Fruit fly (Drosophila melanogaster): ENCODE results near the gene Tom70.

The Tom70 gene

dm6 chr2L:12038177-12038581 lies at the start of gene Tom70:
Gene Tom70, minus strand, starts transcription at chr2L:12038511.
- TF ChIP-seq pan (optimal IDR thresholded peaks at IDR 0.05) = no peak
- no peak for TF ChIP-seq CG8478 (optimal IDR thresholded peaks at IDR 0.05)
- no peak for TF ChIP-seq Dll (optimal IDR thresholded peaks at IDR 0.05)
- no peak for TF ChIP-seq psq (optimal IDR thresholded peaks at IDR 0.05)
- no peak for TF ChIP-seq usp (GFP tag; optimal IDR thresholded peaks at IDR 0.05)
- TF ChIP-seq EcR (GFP tag; optimal IDR thresholded peaks at IDR 0.05) = no peak

- no peak for TF ChIP-seq Dll (optimal IDR thresholded peaks at IDR 0.05)
- TF ChIP-seq psq (optimal IDR thresholded peaks at IDR 0.05) = no peak
These were observed 49.1 kb upstream of the Tom70 start for dm6 chr2L:12087442-12087841.

- TF ChIP-seq usp (GFP tag; optimal IDR thresholded peaks at IDR 0.05) (no peak), CG8478 (optimal IDR thresholded peaks at IDR 0.05) (no peak), Dll (optimal IDR thresholded peaks at IDR 0.05) (no peak), psq (optimal IDR thresholded peaks at IDR 0.05) (no peak), EcR (GFP tag; optimal IDR thresholded peaks at IDR 0.05) (no peak)
These were observed 47.4 kb upstream of the Tom70 start, which contains the start of gene prd for dm6 chr2L:12085619-12086171. Gene prd, minus strand, starts transcription at chr2L:12085827.

dm6 chr2L:12085010-12085409 lies 46.7 kb upstream of the Tom70 start:
- TF ChIP-seq CG8478 (optimal IDR thresholded peaks at IDR 0.05) = no peak
- no peak for TF ChIP-seq pan (optimal IDR thresholded peaks at IDR 0.05)
- no peak for TF ChIP-seq usp (GFP tag; optimal IDR thresholded peaks at IDR 0.05)
- TF ChIP-seq EcR (GFP tag; optimal IDR thresholded peaks at IDR 0.05) = no peak
- no peak for TF ChIP-seq psq (optimal IDR thresholded peaks at IDR 0.05)
- TF ChIP-seq Dll (optimal IDR thresholded peaks at IDR 0.05) = no peak

dm6 chr2L:12081118-12081665 lies 42.9 kb upstream of the Tom70 start:
- TF ChIP-seq CG8478 (optimal IDR thresholded peaks at IDR 0.05) (no peak), EcR (GFP tag; optimal IDR thresholded peaks at IDR 0.05) (no peak), usp (GFP tag; optimal IDR thresholded peaks at IDR 0.05) (no peak), psq (optimal IDR thresholded peaks at IDR 0.05) (no peak), pan (optimal IDR thresholded peaks at IDR 0.05) (no peak), Dll (optimal IDR thresholded peaks at IDR 0.05) (no peak)

- no peak for TF ChIP-seq pan (optimal IDR thresholded peaks at IDR 0.05)
- TF ChIP-seq psq (optimal IDR thresholded peaks at IDR 0.05) = no peak
- no peak for TF ChIP-seq CG8478 (optimal IDR thresholded peaks at IDR 0.05)
These were observed 41.6 kb upstream of the Tom70 start for dm6 chr2L:12079827-12080381.

- TF ChIP-seq psq (optimal IDR thresholded peaks at IDR 0.05) (no peak), EcR (GFP tag; optimal IDR thresholded peaks at IDR 0.05) (no peak), CG8478 (optimal IDR thresholded peaks at IDR 0.05) (no peak), pan (optimal IDR thresholded peaks at IDR 0.05) (no peak), usp (GFP tag; optimal IDR thresholded peaks at IDR 0.05) (no peak), Dll (optimal IDR thresholded peaks at IDR 0.05) (no peak)
These were observed 40.4 kb upstream of the Tom70 start for dm6 chr2L:12078695-12079094.

dm6 chr2L:12078123-12078658 lies 39.9 kb upstream of the Tom70 start:
- TF ChIP-seq pan (optimal IDR thresholded peaks at IDR 0.05) (no peak), psq (optimal IDR thresholded peaks at IDR 0.05) (no peak), usp (GFP tag; optimal IDR thresholded peaks at IDR 0.05) (no peak), CG8478 (optimal IDR thresholded peaks at IDR 0.05) (no peak), EcR (GFP tag; optimal IDR thresholded peaks at IDR 0.05) (no peak), Dll (optimal IDR thresholded peaks at IDR 0.05) (no peak)

- TF ChIP-seq Dll (optimal IDR thresholded peaks at IDR 0.05) (no peak), pan (optimal IDR thresholded peaks at IDR 0.05) (no peak), usp (GFP tag; optimal IDR thresholded peaks at IDR 0.05) (no peak), CG8478 (optimal IDR thresholded peaks at IDR 0.05) (no peak), psq (optimal IDR thresholded peaks at IDR 0.05) (no peak), EcR (GFP tag; optimal IDR thresholded peaks at IDR 0.05) (no peak)
These were observed 37.5 kb upstream of the Tom70 start, which contains the start of gene CG14947 for dm6 chr2L:12075850-12076249. Gene CG14947, plus strand, starts transcription at chr2L:12076100.

dm6 chr2L:12066617-12067251 lies 28.4 kb upstream of the Tom70 start, which contains the start of gene firl:
Gene firl, minus strand, starts transcription at chr2L:12066775.
- TF ChIP-seq CG8478 (optimal IDR thresholded peaks at IDR 0.05) = no peak
- no peak for TF ChIP-seq Dll (optimal IDR thresholded peaks at IDR 0.05)
- no peak for TF ChIP-seq psq (optimal IDR thresholded peaks at IDR 0.05)
- no peak for TF ChIP-seq pan (optimal IDR thresholded peaks at IDR 0.05)
- no peak for TF ChIP-seq EcR (GFP tag; optimal IDR thresholded peaks at IDR 0.05)
- no peak for TF ChIP-seq usp (GFP tag; optimal IDR thresholded peaks at IDR 0.05)

- TF ChIP-seq CG8478 (optimal IDR thresholded peaks at IDR 0.05) (no peak), psq (optimal IDR thresholded peaks at IDR 0.05) (no peak), pan (optimal IDR thresholded peaks at IDR 0.05) (no peak), Dll (optimal IDR thresholded peaks at IDR 0.05) (no peak), usp (GFP tag; optimal IDR thresholded peaks at IDR 0.05) (no peak), EcR (GFP tag; optimal IDR thresholded peaks at IDR 0.05) (no peak)
These were observed 27.5 kb upstream of the Tom70 start for dm6 chr2L:12065683-12066386.
